Fruit fly (Drosophila melanogaster) Kc167 (cell line): Measurements from ENCODE around the gene CG42676.

Experiments
- Sin3A ChIP-seq: fragments of >200 bp; optimal IDR thresholded peaks from 2 replicates; lab custom pipeline; 2018; ENCODE audit warnings: missing external identifiers
- h ChIP-seq: fragments of >200 bp; optimal IDR thresholded peaks from 3 replicates; lab custom pipeline; 2018; ENCODE audit warnings: missing external identifiers
- insv ChIP-seq: fragments of >200 bp; optimal IDR thresholded peaks from 3 replicates; lab custom pipeline; 2018; ENCODE audit warnings: missing external identifiers
- psq ChIP-seq: fragments of >200 bp; optimal IDR thresholded peaks from 2 replicates; lab custom pipeline; 2017; ENCODE audit warnings: missing external identifiers
- ttk ChIP-seq: sonication (Bioruptor generic); optimal IDR thresholded peaks from 2 replicates; lab custom pipeline; 2017; ENCODE audit warnings: missing external identifiers

DNA sequence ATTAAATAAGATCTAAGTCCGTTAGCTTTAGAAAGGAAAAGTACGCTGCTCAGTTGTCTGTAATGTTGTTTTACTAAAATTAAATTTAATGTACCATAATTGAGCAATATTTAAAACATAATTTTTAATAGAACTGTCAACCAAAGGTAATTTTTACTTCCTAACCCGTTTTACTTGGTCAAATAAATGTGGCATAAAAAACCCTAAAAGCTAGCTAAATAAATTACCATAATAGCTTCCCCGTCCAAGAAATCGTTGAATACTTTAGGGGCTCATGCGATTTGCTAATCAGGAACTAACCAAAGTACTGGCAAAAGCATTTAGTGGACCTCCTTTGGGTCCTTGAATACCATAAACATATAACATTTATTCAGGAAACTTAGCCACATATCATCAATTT is 47.6 kb downstream of the CG42676 start:
- TF ChIP-seq h (lab: Kevin White, UChicago) (no peak), Sin3A (lab: Kevin White, UChicago) (no peak), ttk (lab: Kevin White, UChicago) (no peak), insv (no peak), psq (lab: Kevin White, UChicago) (no peak)
